Worm (Caenorhabditis elegans): Measurements from ENCODE around the gene nhr-61.

The nhr-61 gene

ce11 chrII:14816086-14816485, 2.3 kb downstream of the nhr-61 start:
- peak in 1 of 3 experiments; percentile 42 for TF ChIP-seq lin-35 (GFP tag; optimal IDR thresholded peaks at IDR 0.05)
- TF ChIP-seq zfh-2 (GFP tag; conservative IDR thresholded peaks at IDR 0.05) = no peak
- TF ChIP-seq C06A6.2 (GFP tag; conservative IDR thresholded peaks at IDR 0.05) = no peak
- 0 out of 2 replicates have a peak, but pooled peaks have one; percentile 13 for TF ChIP-seq madf-3 (GFP tag; IDR thresholded peaks at IDR 0.05)
- TF ChIP-seq Y56A3A.18 (GFP tag; IDR thresholded peaks at IDR 0.05) = peak; percentile 44; the same call in 1 of the 2 replicates
- peak; percentile 46; the same call in 1 of the 2 replicates for TF ChIP-seq rcor-1 (GFP tag; IDR thresholded peaks at IDR 0.05)
- peak; percentile 38; the same call in 1 of the 2 replicates for TF ChIP-seq ekl-4 (GFP tag; IDR thresholded peaks at IDR 0.05)
- TF ChIP-seq Y53F4B.3 (GFP tag; IDR thresholded peaks at IDR 0.05) = no peak
- no peak for TF ChIP-seq hlh-26 (GFP tag; conservative IDR thresholded peaks at IDR 0.05)
- peak; percentile 25 for TF ChIP-seq lin-54 (GFP tag; optimal IDR thresholded peaks at IDR 0.05)
- TF ChIP-seq D2030.7 (GFP tag; IDR thresholded peaks at IDR 0.05) = peak; percentile 35; the same call in 1 of the 2 replicates
- no peak for TF ChIP-seq ceh-100 (GFP tag; IDR thresholded peaks at IDR 0.05)
- TF ChIP-seq ccch-3 (GFP tag; optimal IDR thresholded peaks at IDR 0.05) = no peak
- TF ChIP-seq unc-130 (GFP tag; optimal IDR thresholded peaks at IDR 0.05) = no peak
- TF ChIP-seq pbrm-1 (GFP tag; IDR thresholded peaks at IDR 0.05) = peak; percentile 27; the same call in 1 of the 2 replicates
- no peak for TF ChIP-seq nhr-90 (tag; optimal IDR thresholded peaks at IDR 0.05)
- TF ChIP-seq dpl-1 (GFP tag; optimal IDR thresholded peaks at IDR 0.05) = no peak
- TF ChIP-seq ceh-40 (GFP tag; IDR thresholded peaks at IDR 0.05) = no peak
- TF ChIP-seq mel-28 (tag; optimal IDR thresholded peaks at IDR 0.05; ENCODE audit: borderline replicate concordance) = no peak
- no peak for TF ChIP-seq F55B11.4 (tag; optimal IDR thresholded peaks at IDR 0.05; ENCODE audit: borderline replicate concordance, insufficient read depth)
- no peak for TF ChIP-seq athp-1 (tag; optimal IDR thresholded peaks at IDR 0.05)
- peak; percentile 27 for TF ChIP-seq tbp1 (GFP tag; optimal IDR thresholded peaks at IDR 0.05)
- no peak for TF ChIP-seq B0261.1 (tag; optimal IDR thresholded peaks at IDR 0.05)
- no peak for TF ChIP-seq hmg-20 (GFP tag; IDR thresholded peaks at IDR 0.05)
- no peak for TF ChIP-seq cebp-1 (GFP tag; IDR thresholded peaks at IDR 0.05)
- peak; percentile 2 for TF ChIP-seq cebp-1 (tag; optimal IDR thresholded peaks at IDR 0.05)
- TF ChIP-seq hsf-1 (GFP tag; IDR thresholded peaks at IDR 0.05) = peak; percentile 65
- no peak for TF ChIP-seq ZK185.1 (tag; optimal IDR thresholded peaks at IDR 0.05; ENCODE audit: poor library complexity, severe bottlenecking)
- no peak for TF ChIP-seq F10E7.11 (tag; optimal IDR thresholded peaks at IDR 0.05)
- no peak for TF ChIP-seq nhr-27 (tag; optimal IDR thresholded peaks at IDR 0.05)
- TF ChIP-seq F49E8.2 (tag; optimal IDR thresholded peaks at IDR 0.05; ENCODE audit: insufficient read depth) = peak; percentile 42
- no peak for TF ChIP-seq nfya-1 (tag; optimal IDR thresholded peaks at IDR 0.05; ENCODE audit: borderline replicate concordance, insufficient read depth)
- TF ChIP-seq Y79H2A.3 (GFP tag; conservative IDR thresholded peaks at IDR 0.05) = no peak
- TF ChIP-seq F52B5.7 (tag; optimal IDR thresholded peaks at IDR 0.05) = no peak
- TF ChIP-seq Y53G8AR.9 (GFP tag; conservative IDR thresholded peaks at IDR 0.05) = no peak
- TF ChIP-seq him-1 (tag; optimal IDR thresholded peaks at IDR 0.05) = peak; percentile 28
- no peak for TF ChIP-seq aptf-2 (GFP tag; conservative IDR thresholded peaks at IDR 0.05)
- TF ChIP-seq egl-44 (GFP tag; IDR thresholded peaks at IDR 0.05) = no peak
- no peak for TF ChIP-seq unc-62 (GFP tag; optimal IDR thresholded peaks at IDR 0.05)
- TF ChIP-seq let-526 (GFP tag; IDR thresholded peaks at IDR 0.05) = no peak
- TF ChIP-seq Y67H2A.10 (GFP tag; conservative IDR thresholded peaks at IDR 0.05) = no peak
- no peak for TF ChIP-seq B0019.2 (GFP tag; conservative IDR thresholded peaks at IDR 0.05)
- TF ChIP-seq snpc-1.1 (tag; optimal IDR thresholded peaks at IDR 0.05; ENCODE audit: insufficient read depth) = no peak
- TF ChIP-seq madf-8 (GFP tag; conservative IDR thresholded peaks at IDR 0.05) = no peak
- TF ChIP-seq lin-40 (tag; optimal IDR thresholded peaks at IDR 0.05) = no peak
- TF ChIP-seq egrh-3 (GFP tag; IDR thresholded peaks at IDR 0.05) = no peak
- TF ChIP-seq cebp-2 (GFP tag; IDR thresholded peaks at IDR 0.05) = 0 out of 2 replicates have a peak, but pooled peaks have one; percentile 7
- TF ChIP-seq attf-5 (GFP tag; optimal IDR thresholded peaks at IDR 0.05) = no peak
